Worm (Caenorhabditis elegans): ENCODE results near the gene cpg-2.
A peak's percentile ranks its signal among the peaks of the same experiment; 100 is the strongest.

The cpg-2 gene

ce11 chrIII:7084908-7085307 is 18.9 kb downstream of the cpg-2 start, which contains the start of gene tofu-7 (continued):
- TF ChIP-seq F33H1.4 (GFP tag; IDR thresholded peaks at IDR 0.05) (peak; percentile 51), fkh-3 (tag; optimal IDR thresholded peaks at IDR 0.05) (no peak), sdz-38 (tag; optimal IDR thresholded peaks at IDR 0.05) (no peak), nfya-2 (GFP tag; IDR thresholded peaks at IDR 0.05) (no peak), lir-1 (GFP tag; conservative IDR thresholded peaks at IDR 0.05) (no peak), mel-28 (tag; optimal IDR thresholded peaks at IDR 0.05; ENCODE audit: borderline replicate concordance) (no peak), madf-10 (tag; optimal IDR thresholded peaks at IDR 0.05) (no peak), lag-1 (GFP tag; IDR thresholded peaks at IDR 0.05) (no peak), unc-62 (GFP tag; optimal IDR thresholded peaks at IDR 0.05) (no peak), pha-4 (tag; optimal IDR thresholded peaks at IDR 0.05) (no peak), ztf-6 (GFP tag; IDR thresholded peaks at IDR 0.05) (no peak), T26A5.8 (tag; optimal IDR thresholded peaks at IDR 0.05) (no peak), hrde-1 (tag; optimal IDR thresholded peaks at IDR 0.05; ENCODE audit: borderline replicate concordance) (peak; percentile 11), pbrm-1 (GFP tag; IDR thresholded peaks at IDR 0.05) (no peak), tbp1 (GFP tag; optimal IDR thresholded peaks at IDR 0.05) (no peak), him-1 (tag; optimal IDR thresholded peaks at IDR 0.05) (peak; percentile 30), mxl-1 (tag; optimal IDR thresholded peaks at IDR 0.05) (no peak), lin-40 (tag; optimal IDR thresholded peaks at IDR 0.05) (no peak), aptf-3 (GFP tag; IDR thresholded peaks at IDR 0.05) (no peak), xnd-1 (tag; optimal IDR thresholded peaks at IDR 0.05) (no peak), B0261.1 (tag; optimal IDR thresholded peaks at IDR 0.05) (no peak), atf-7 (tag; optimal IDR thresholded peaks at IDR 0.05) (no peak), madf-3 (GFP tag; IDR thresholded peaks at IDR 0.05) (no peak), F10E7.11 (tag; optimal IDR thresholded peaks at IDR 0.05) (no peak), ceh-58 (GFP tag; IDR thresholded peaks at IDR 0.05) (no peak), F23B12.7 (tag; optimal IDR thresholded peaks at IDR 0.05; ENCODE audit: insufficient read depth) (peak; percentile 2)

- TF ChIP-seq snpc-1.1 (tag; optimal IDR thresholded peaks at IDR 0.05; ENCODE audit: insufficient read depth) (no peak), nhr-80 (tag; optimal IDR thresholded peaks at IDR 0.05) (no peak), F39B2.1 (GFP tag; IDR thresholded peaks at IDR 0.05) (no peak), xnd-1 (tag; optimal IDR thresholded peaks at IDR 0.05) (no peak)
Observed at ce11 chrIII:7083106-7083505, 20.7 kb downstream of the cpg-2 start.

DNA sequence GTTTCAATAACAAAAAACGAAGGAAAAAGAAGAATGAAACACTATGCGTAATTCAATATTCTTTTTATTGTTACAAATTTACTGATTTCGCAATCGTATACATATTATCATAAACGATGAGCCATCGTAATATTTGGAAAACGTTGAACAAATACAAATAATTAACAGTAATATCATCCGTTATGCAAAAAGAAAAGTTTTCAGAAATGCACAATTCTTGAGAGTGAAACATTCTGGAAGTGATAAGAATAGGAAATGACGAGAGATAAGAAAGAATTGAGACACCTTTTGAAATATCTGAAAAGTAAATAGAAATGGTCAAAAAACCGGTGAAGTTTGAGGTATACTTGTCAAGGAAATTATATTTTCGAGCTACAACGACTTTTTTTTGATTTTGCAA is 22.3 kb downstream of the cpg-2 start:
- TF ChIP-seq nhr-80 (tag; optimal IDR thresholded peaks at IDR 0.05) = peak; percentile 41
- TF ChIP-seq gei-17 (GFP tag; optimal IDR thresholded peaks at IDR 0.05) = no peak
- TF ChIP-seq dpl-1 (GFP tag; optimal IDR thresholded peaks at IDR 0.05) = no peak
- TF ChIP-seq unc-62 (GFP tag; optimal IDR thresholded peaks at IDR 0.05) = peak; percentile 1

DNA sequence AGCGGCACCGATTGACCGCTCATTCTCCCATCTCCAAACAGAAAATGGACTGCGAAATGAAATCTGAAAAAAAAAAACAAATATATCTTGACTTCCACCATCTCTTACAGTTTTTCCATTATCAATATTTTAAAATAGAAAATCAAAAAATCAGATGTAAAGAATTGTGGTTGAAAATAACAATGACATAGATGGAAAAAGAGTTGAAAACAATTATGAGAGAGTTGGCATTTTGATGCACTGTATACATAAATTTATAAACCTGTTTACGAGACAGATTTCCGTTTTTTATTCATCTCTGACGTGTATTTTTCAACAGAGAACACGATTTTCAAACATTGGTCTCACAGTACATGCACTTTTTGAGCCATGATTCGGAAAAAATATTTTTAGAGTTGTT is 23.1 kb downstream of the cpg-2 start, which contains the start of gene ZK418.7:
TSS of gene ZK418.7 (minus strand) at position 101 of the 400 bp plus-strand sequence.
- no peak for TF ChIP-seq fkh-3 (tag; optimal IDR thresholded peaks at IDR 0.05)
- no peak for TF ChIP-seq lsy-27 (tag; optimal IDR thresholded peaks at IDR 0.05; ENCODE audit: borderline replicate concordance, insufficient read depth)
- TF ChIP-seq attf-3 (GFP tag; conservative IDR thresholded peaks at IDR 0.05) = no peak
- TF ChIP-seq him-1 (tag; optimal IDR thresholded peaks at IDR 0.05) = no peak
- TF ChIP-seq ceh-40 (GFP tag; IDR thresholded peaks at IDR 0.05) = no peak
- no peak for TF ChIP-seq bed-1 (GFP tag; IDR thresholded peaks at IDR 0.05)
- no peak for TF ChIP-seq unc-62 (GFP tag; optimal IDR thresholded peaks at IDR 0.05)
- TF ChIP-seq C06A6.2 (GFP tag; conservative IDR thresholded peaks at IDR 0.05) = no peak
- no peak for TF ChIP-seq sptf-2 (GFP tag; optimal IDR thresholded peaks at IDR 0.05)
